Worm (Caenorhabditis elegans) whole organism, late embryonic: ENCODE results near the gene wht-2.

Experiments used
- C08G9.2 ChIP-seq: sonication (generic microtip); optimal IDR thresholded peaks from 2 replicates; lab custom pipeline; 2016; ENCODE audit warnings: mild to moderate bottlenecking, missing genetic modification characterization, moderate library complexity, missing compliant biosample characterization
- C38D4.7 ChIP-seq: fragments of 200-800 bp; sonication (Bioruptor generic); optimal IDR thresholded peaks from 2 replicates; lab custom pipeline; 2018; ENCODE audit warnings: mild to moderate bottlenecking, missing genetic modification characterization, moderate library complexity, missing compliant biosample characterization
- F13H6.1 ChIP-seq: sonication (generic microtip); optimal IDR thresholded peaks from 2 replicates; lab custom pipeline; 2016; ENCODE audit warnings: missing genetic modification characterization, missing compliant biosample characterization
- K02D7.2 ChIP-seq: sonication (generic microtip); optimal IDR thresholded peaks from 2 replicates; lab custom pipeline; 2017; ENCODE audit warnings: mild to moderate bottlenecking, missing genetic modification characterization, missing compliant biosample characterization
- Y22D7AL.16 ChIP-seq: sonication (generic microtip); optimal IDR thresholded peaks from 2 replicates; lab custom pipeline; 2016; ENCODE audit warnings: missing genetic modification characterization, missing compliant biosample characterization
- ahr-1 ChIP-seq: sonication (generic microtip); optimal IDR thresholded peaks from 2 replicates; lab custom pipeline; 2016; ENCODE audit warnings: missing genetic modification characterization, missing compliant biosample characterization
- ceh-14 ChIP-seq: sonication (generic microtip); optimal IDR thresholded peaks from 2 replicates; lab custom pipeline; 2016; ENCODE audit warnings: missing genotype, missing genetic modification characterization, missing compliant biosample characterization
- ceh-18 ChIP-seq: sonication (generic microtip); optimal IDR thresholded peaks from 2 replicates; lab custom pipeline; 2016; ENCODE audit warnings: missing genetic modification characterization, missing compliant biosample characterization
- ceh-19 ChIP-seq: fragments of 200-800 bp; sonication (Bioruptor generic); optimal IDR thresholded peaks from 2 replicates; lab custom pipeline; 2018; ENCODE audit warnings: mild to moderate bottlenecking, missing genetic modification characterization, missing compliant biosample characterization
- ceh-22 ChIP-seq: sonication (generic microtip); optimal IDR thresholded peaks from 2 replicates; lab custom pipeline; 2017; ENCODE audit warnings: missing biosample characterization, missing genetic modification characterization
- ceh-24 ChIP-seq: sonication (generic microtip); optimal IDR thresholded peaks from 2 replicates; lab custom pipeline; 2016; ENCODE audit warnings: mild to moderate bottlenecking, missing genetic modification characterization, missing compliant biosample characterization
- ceh-34 ChIP-seq: sonication (generic microtip); optimal IDR thresholded peaks from 2 replicates; lab custom pipeline; 2016; ENCODE audit warnings: mild to moderate bottlenecking, missing genetic modification characterization, missing compliant biosample characterization
- ceh-45 ChIP-seq: fragments of 200-800 bp; sonication (Bioruptor generic); IDR thresholded peaks from 2 replicates; pipeline ENCODE4 v1.3.6; 2022; ENCODE audit warnings: missing genetic modification reagents, missing genetic modification characterization, missing compliant biosample characterization
- ceh-48 ChIP-seq: sonication (generic microtip); optimal IDR thresholded peaks from 2 replicates; lab custom pipeline; 2016; ENCODE audit warnings: missing genetic modification characterization, inconsistent platforms, missing compliant biosample characterization
- ceh-6 ChIP-seq: fragments of 200-800 bp; sonication (Bioruptor generic); optimal IDR thresholded peaks from 2 replicates; lab custom pipeline; 2018; ENCODE audit warnings: mild to moderate bottlenecking, missing genetic modification characterization, missing compliant biosample characterization
- ceh-9 ChIP-seq: sonication (generic microtip); optimal IDR thresholded peaks from 2 replicates; lab custom pipeline; 2016; ENCODE audit warnings: mild to moderate bottlenecking, missing genetic modification characterization, inconsistent platforms, missing compliant biosample characterization
- dmd-4 ChIP-seq: sonication (generic microtip); optimal IDR thresholded peaks from 2 replicates; lab custom pipeline; 2016; ENCODE audit warnings: borderline replicate concordance, missing genetic modification characterization, missing compliant biosample characterization
- dve-1 ChIP-seq: sonication (generic microtip); optimal IDR thresholded peaks from 2 replicates; lab custom pipeline; 2017; ENCODE audit warnings: antibody characterized with exemption, mild to moderate bottlenecking, missing genetic modification characterization, missing compliant biosample characterization
- elt-2 ChIP-seq: sonication (generic microtip); optimal IDR thresholded peaks from 2 replicates; lab custom pipeline; 2016; ENCODE audit warnings: missing genetic modification reagents, missing genetic modification characterization, missing compliant biosample characterization
- elt-4 ChIP-seq: sonication (generic microtip); optimal IDR thresholded peaks from 2 replicates; lab custom pipeline; 2016; ENCODE audit warnings: missing genetic modification characterization, missing compliant biosample characterization
- fax-1 ChIP-seq: sonication (generic microtip); optimal IDR thresholded peaks from 2 replicates; lab custom pipeline; 2016; ENCODE audit warnings: missing genotype, missing genetic modification characterization, missing compliant biosample characterization
- fkh-10 ChIP-seq: fragments of 150-350 bp; optimal IDR thresholded peaks from 2 replicates; lab custom pipeline; 2014; ENCODE audit warnings: missing biosample characterization, missing genetic modification reagents, missing genetic modification characterization
- fkh-6 ChIP-seq: sonication (generic microtip); optimal IDR thresholded peaks from 2 replicates; lab custom pipeline; 2016; ENCODE audit warnings: missing genetic modification characterization, missing compliant biosample characterization
- gmeb-2 ChIP-seq: sonication (generic microtip); optimal IDR thresholded peaks from 2 replicates; lab custom pipeline; 2016; ENCODE audit warnings: missing genetic modification characterization, inconsistent platforms, missing compliant biosample characterization
- hlh-15 ChIP-seq: sonication (generic microtip); optimal IDR thresholded peaks from 2 replicates; lab custom pipeline; 2016; ENCODE audit warnings: missing genetic modification characterization, missing compliant biosample characterization
- lim-6 ChIP-seq: sonication (generic microtip); optimal IDR thresholded peaks from 2 replicates; lab custom pipeline; 2016; ENCODE audit warnings: missing genetic modification characterization, missing compliant biosample characterization
- lin-11 ChIP-seq: fragments of 200-800 bp; sonication (Bioruptor generic); optimal IDR thresholded peaks from 2 replicates; lab custom pipeline; 2018; ENCODE audit warnings: mild to moderate bottlenecking, missing genetic modification characterization, missing compliant biosample characterization
- madf-2 ChIP-seq: sonication (generic microtip); optimal IDR thresholded peaks from 2 replicates; lab custom pipeline; 2017; ENCODE audit warnings: missing genetic modification characterization, missing compliant biosample characterization
- npax-4 ChIP-seq: sonication (generic microtip); optimal IDR thresholded peaks from 2 replicates; lab custom pipeline; 2016; ENCODE audit warnings: missing genetic modification characterization, missing compliant biosample characterization
- odd-2 ChIP-seq: sonication (generic microtip); optimal IDR thresholded peaks from 2 replicates; lab custom pipeline; 2017; ENCODE audit warnings: antibody characterized with exemption, mild to moderate bottlenecking, missing genetic modification characterization, missing compliant biosample characterization
- pat-9 ChIP-seq: fragments of 200-800 bp; sonication (Bioruptor generic); optimal IDR thresholded peaks from 2 replicates; lab custom pipeline; 2018; ENCODE audit warnings: mild to moderate bottlenecking, missing genetic modification characterization, moderate library complexity, missing compliant biosample characterization
- pax-1 ChIP-seq: fragments of 150-350 bp; optimal IDR thresholded peaks from 2 replicates; lab custom pipeline; 2014; ENCODE audit warnings: missing biosample characterization, missing genetic modification characterization
- pha-4 ChIP-seq: fragments of 150-350 bp; optimal IDR thresholded peaks from 2 replicates; lab custom pipeline; 2018; ENCODE audit warnings: missing biosample characterization, missing genetic modification reagents, missing genetic modification characterization
- pqm-1 ChIP-seq: sonication (generic microtip); optimal IDR thresholded peaks from 2 replicates; lab custom pipeline; 2016; ENCODE audit warnings: missing genetic modification characterization, missing compliant biosample characterization
- pros-1 ChIP-seq: fragments of 150-350 bp; optimal IDR thresholded peaks from 2 replicates; lab custom pipeline; 2014; ENCODE audit warnings: missing biosample characterization, missing genetic modification reagents, missing genetic modification characterization
- ref-2 ChIP-seq: sonication (generic microtip); optimal IDR thresholded peaks from 2 replicates; lab custom pipeline; 2016; ENCODE audit warnings: missing genetic modification characterization, missing compliant biosample characterization
- rnt-1 ChIP-seq: sonication (generic microtip); optimal IDR thresholded peaks from 2 replicates; lab custom pipeline; 2016; ENCODE audit warnings: missing genetic modification characterization, missing compliant biosample characterization
- sdc-2 ChIP-seq: sonication (generic microtip); optimal IDR thresholded peaks from 2 replicates; lab custom pipeline; 2016; ENCODE audit warnings: missing genotype, missing genetic modification characterization, missing compliant biosample characterization
- sox-2 ChIP-seq: fragments of 200-800 bp; sonication (Bioruptor generic); IDR thresholded peaks from 2 replicates; pipeline ENCODE4 v1.3.6; 2022; ENCODE audit warnings: missing genetic modification reagents, missing genetic modification characterization, missing compliant biosample characterization
- sox-4 ChIP-seq: sonication (generic microtip); optimal IDR thresholded peaks from 2 replicates; lab custom pipeline; 2017; ENCODE audit warnings: mild to moderate bottlenecking, missing genetic modification characterization, inconsistent platforms, missing compliant biosample characterization
- syd-9 ChIP-seq: sonication (generic microtip); optimal IDR thresholded peaks from 2 replicates; lab custom pipeline; 2016; ENCODE audit warnings: mild to moderate bottlenecking, missing genetic modification characterization, moderate library complexity, missing compliant biosample characterization
- tbx-2 ChIP-seq: sonication (generic microtip); optimal IDR thresholded peaks from 2 replicates; lab custom pipeline; 2016; ENCODE audit warnings: missing genetic modification characterization, missing compliant biosample characterization
- tbx-7 ChIP-seq: sonication (generic microtip); optimal IDR thresholded peaks from 2 replicates; lab custom pipeline; 2016; ENCODE audit warnings: missing genotype, missing genetic modification characterization, missing compliant biosample characterization
- ttx-3 ChIP-seq: sonication (generic microtip); optimal IDR thresholded peaks from 2 replicates; lab custom pipeline; 2016; ENCODE audit warnings: missing genetic modification reagents, missing genetic modification characterization, missing compliant biosample characterization
- unc-3 ChIP-seq, 2 experiments: fragments of 200-800 bp in 1 of 2; sonication (Bioruptor generic) in 1 of 2; sonication (generic microtip) in 1 of 2; conservative IDR thresholded peaks in 1 of 2; optimal IDR thresholded peaks in 1 of 2; 2 replicates each; pipeline versions ENCODE4 v1.3.6 to Lab custom; 2016 to 2022; ENCODE audit warnings: missing compliant biosample characterization in 2 of 2, missing genetic modification characterization in 2 of 2, missing genetic modification reagents in 1 of 2
- unc-42 ChIP-seq: sonication (generic microtip); optimal IDR thresholded peaks from 2 replicates; lab custom pipeline; 2016; ENCODE audit warnings: missing genotype, missing genetic modification characterization, missing compliant biosample characterization
- unc-55 ChIP-seq: sonication (generic microtip); optimal IDR thresholded peaks from 2 replicates; lab custom pipeline; 2017; ENCODE audit warnings: missing biosample characterization, missing genetic modification reagents, missing genetic modification characterization
- unc-86 ChIP-seq: sonication (generic microtip); optimal IDR thresholded peaks from 2 replicates; lab custom pipeline; 2016; ENCODE audit warnings: missing genetic modification characterization, missing compliant biosample characterization
- zip-5 ChIP-seq: sonication (generic microtip); optimal IDR thresholded peaks from 2 replicates; lab custom pipeline; 2016; ENCODE audit warnings: missing genetic modification characterization, missing compliant biosample characterization
- ztf-16 ChIP-seq: sonication (generic microtip); optimal IDR thresholded peaks from 2 replicates; lab custom pipeline; 2017; ENCODE audit warnings: missing genetic modification characterization, missing compliant biosample characterization

wht-2 gene

DNA sequence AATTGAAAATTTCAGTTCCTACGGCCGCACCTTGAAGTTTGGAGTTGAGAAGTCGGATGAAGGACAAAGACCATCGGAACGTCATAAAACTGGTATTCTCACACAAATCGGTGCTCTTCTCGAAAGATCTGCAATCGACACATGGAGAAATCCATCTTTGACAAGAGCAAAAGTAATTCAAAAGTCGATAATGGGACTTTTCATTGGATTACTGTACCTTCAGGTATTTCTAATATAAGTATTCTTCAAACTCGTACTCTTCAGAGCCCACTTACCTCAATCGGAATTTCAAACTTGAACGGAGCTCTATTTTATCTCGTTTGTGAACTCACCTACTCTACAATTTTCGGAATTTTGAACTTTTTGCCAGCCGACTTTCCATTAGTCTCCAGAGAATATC, 1.8 kb downstream of the wht-2 start:
- TF ChIP-seq lin-11 (tag; lab: Kevin White, UChicago) = no peak
- TF ChIP-seq pros-1 (tag; lab: Kevin White, UChicago) = no peak
- TF ChIP-seq Y22D7AL.16 = no peak
- TF ChIP-seq C08G9.2 (tag; lab: Kevin White, UChicago) = no peak
- TF ChIP-seq ceh-9 (tag; lab: Kevin White, UChicago) = no peak
- TF ChIP-seq, all 69 proteins: peak for 0

DNA sequence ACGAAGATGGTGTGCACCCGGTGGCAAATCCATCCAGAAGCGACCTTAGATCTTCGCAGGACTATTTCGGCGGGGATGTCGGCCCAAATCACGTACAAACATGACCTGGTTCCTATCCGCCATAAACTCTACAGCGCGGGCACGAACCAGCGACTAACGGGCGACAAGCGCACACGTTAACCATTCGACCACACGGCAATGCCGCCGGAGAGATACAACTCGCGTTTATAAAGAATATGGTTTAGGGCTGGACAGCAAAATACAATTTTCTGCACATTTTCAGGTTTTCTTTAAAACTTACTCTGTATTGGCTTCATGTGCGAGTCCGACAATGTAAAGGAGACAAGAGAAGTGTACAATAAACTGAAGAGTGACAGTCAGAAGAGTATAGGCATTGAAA, 3.8 kb downstream of the wht-2 start:
- TF ChIP-seq madf-2 (tag; lab: Kevin White, UChicago) (peak; percentile 89), unc-55 (GFP tag; lab: Kevin White, UChicago) (no peak), ceh-24 (tag; lab: Kevin White, UChicago) (peak; percentile 72), ttx-3 (tag; lab: Kevin White, UChicago) (peak; percentile 94), tbx-2 (tag; lab: Kevin White, UChicago) (peak; percentile 86), rnt-1 (tag; lab: Kevin White, UChicago) (peak; percentile 89), npax-4 (tag; lab: Kevin White, UChicago) (peak; percentile 87), sdc-2 (tag; lab: Kevin White, UChicago) (peak; percentile 84), pros-1 (tag; lab: Kevin White, UChicago) (peak; percentile 42), ceh-22 (tag; lab: Kevin White, UChicago) (no peak), ref-2 (tag; lab: Kevin White, UChicago) (peak; percentile 87), pat-9 (peak; percentile 96), ceh-6 (GFP tag; lab: Kevin White, UChicago) (peak; percentile 93), fkh-10 (GFP tag; lab: Kevin White, UChicago) (peak; percentile 75), ceh-34 (tag; lab: Kevin White, UChicago) (peak; percentile 92), ztf-16 (tag; lab: Kevin White, UChicago) (peak; percentile 97), pqm-1 (tag; lab: Kevin White, UChicago) (peak; percentile 96), lim-6 (peak; percentile 69), K02D7.2 (tag; lab: Kevin White, UChicago) (peak; percentile 97), ahr-1 (peak; percentile 89), unc-42 (peak; percentile 19), ceh-9 (tag; lab: Kevin White, UChicago) (peak; percentile 86), F13H6.1 (tag; lab: Kevin White, UChicago) (peak; percentile 92), syd-9 (tag; lab: Kevin White, UChicago) (peak; percentile 93), hlh-15 (tag; lab: Kevin White, UChicago) (peak; percentile 95), sox-2 (GFP tag; lab: Robert Waterston, UW) (peak; percentile 93), Y22D7AL.16 (peak; percentile 92), unc-3 (GFP tag; conservative IDR thresholded peaks at IDR 0.05; lab: Robert Waterston, UW) (peak; percentile 93), unc-3 (tag; optimal IDR thresholded peaks at IDR 0.05; lab: Kevin White, UChicago) (peak; percentile 88), fax-1 (tag; lab: Kevin White, UChicago) (peak; percentile 87), odd-2 (peak; percentile 38), C38D4.7 (peak; percentile 92), gmeb-2 (peak; percentile 92), elt-4 (tag; lab: Kevin White, UChicago) (peak; percentile 95), ceh-19 (GFP tag; lab: Kevin White, UChicago) (peak; percentile 95), zip-5 (tag; lab: Kevin White, UChicago) (peak; percentile 83), dve-1 (tag; lab: Kevin White, UChicago) (peak; percentile 91), ceh-45 (GFP tag; lab: Robert Waterston, UW) (peak; percentile 91), pax-1 (tag; lab: Kevin White, UChicago) (no peak), ceh-48 (tag; lab: Kevin White, UChicago) (peak; percentile 87), fkh-6 (peak; percentile 93), pha-4 (no peak), elt-2 (tag; lab: Kevin White, UChicago) (peak; percentile 96), tbx-7 (tag; lab: Kevin White, UChicago) (peak; percentile 25), lin-11 (tag; lab: Kevin White, UChicago) (peak; percentile 88), ceh-18 (tag; lab: Kevin White, UChicago) (peak; percentile 88), unc-86 (tag; lab: Kevin White, UChicago) (peak; percentile 96), ceh-14 (tag; lab: Kevin White, UChicago) (peak; percentile 88), sox-4 (tag; lab: Kevin White, UChicago) (peak; percentile 95), dmd-4 (peak; percentile 93)
